Fruit fly (Drosophila melanogaster) whole organism, embryonic: ENCODE measurements around the gene cno.

ENCODE experiments used
- Lim3 ChIP-seq: fragments of 200-800 bp; sonication (Bioruptor generic); IDR thresholded peaks from 2 replicates; pipeline ENCODE4 v1.3.6; 2022; ENCODE audit warnings: missing biosample characterization, missing genetic modification characterization
- NK7.1 ChIP-seq: fragments of 200-800 bp; sonication (Bioruptor generic); optimal IDR thresholded peaks from 3 replicates; lab custom pipeline; 2016; ENCODE audit warnings: missing biosample characterization, missing genetic modification characterization
- danr ChIP-seq: fragments of 200-800 bp; sonication (Bioruptor generic); IDR thresholded peaks from 2 replicates; pipeline ENCODE4 v1.3.6; 2022; ENCODE audit warnings: missing biosample characterization, missing genetic modification characterization

DNA sequence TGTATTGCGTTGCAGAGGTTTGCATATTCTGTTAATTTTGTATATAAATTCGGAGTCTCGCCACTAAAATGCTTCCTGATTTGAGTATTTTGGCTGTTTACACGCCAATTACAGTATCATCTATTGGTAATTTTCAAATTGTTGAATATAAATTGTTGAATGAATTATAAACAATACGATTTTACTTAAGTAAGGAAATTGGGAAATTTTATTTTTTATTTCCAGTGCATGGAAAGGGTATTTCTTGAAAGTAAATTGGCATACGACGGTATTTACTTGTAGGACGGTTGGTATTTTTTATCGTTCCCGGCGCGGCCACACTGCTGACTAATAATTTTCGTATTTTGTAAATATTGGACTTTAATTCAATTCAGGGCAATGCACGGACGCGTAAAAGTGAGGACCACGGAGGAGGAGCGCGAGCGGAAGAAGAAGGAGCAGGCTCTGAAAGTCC is 89.4 kb downstream of the cno start, which contains the start of gene RabGGTa:
- TF ChIP-seq Lim3 (GFP tag; lab: Robert Waterston, UW) (no peak), NK7.1 (GFP tag; lab: Kevin White, UChicago) (no peak), danr (GFP tag; lab: Robert Waterston, UW) (no peak)
